Worm (Caenorhabditis elegans) whole organism, mixed stage, embryonic: ENCODE measurements around the gene clec-135.

Experiments
- M03D4.4 ChIP-seq: sonication (generic microtip); optimal IDR thresholded peaks from 2 replicates; lab custom pipeline; 2017; ENCODE audit warnings: mild to moderate bottlenecking, missing genetic modification characterization, missing compliant biosample characterization
- bed-3 ChIP-seq: fragments of 200-800 bp; sonication (Bioruptor generic); optimal IDR thresholded peaks from 3 replicates; lab custom pipeline; 2018; ENCODE audit warnings: mild to moderate bottlenecking, missing genetic modification characterization, moderate library complexity, missing compliant biosample characterization
- blmp-1 ChIP-seq: fragments of 150-350 bp; optimal IDR thresholded peaks from 2 replicates; lab custom pipeline; 2014; ENCODE audit warnings: missing biosample characterization, missing genetic modification characterization
- ceh-39 ChIP-seq: fragments of 150-350 bp; optimal IDR thresholded peaks from 2 replicates; lab custom pipeline; 2014; ENCODE audit warnings: missing biosample characterization, missing genetic modification characterization
- ceh-43 ChIP-seq: fragments of 200-800 bp; sonication (Bioruptor generic); optimal IDR thresholded peaks from 2 replicates; lab custom pipeline; 2018; ENCODE audit warnings: mild to moderate bottlenecking, missing genetic modification characterization, moderate library complexity, missing compliant biosample characterization
- ceh-83 ChIP-seq: fragments of 200-800 bp; sonication (Bioruptor generic); optimal IDR thresholded peaks from 2 replicates; lab custom pipeline; 2018; ENCODE audit warnings: mild to moderate bottlenecking, missing genetic modification characterization, missing compliant biosample characterization
- ces-1 ChIP-seq: fragments of 150-350 bp; optimal IDR thresholded peaks from 2 replicates; lab custom pipeline; 2014; ENCODE audit warnings: missing biosample characterization, missing genetic modification reagents, missing genetic modification characterization
- cnd-1 ChIP-seq: fragments of 200-800 bp; sonication (Bioruptor generic); optimal IDR thresholded peaks from 2 replicates; lab custom pipeline; 2018; ENCODE audit warnings: mild to moderate bottlenecking, missing genetic modification characterization, missing compliant biosample characterization
- drap-1 ChIP-seq: fragments of 200-800 bp; sonication (Bioruptor generic); optimal IDR thresholded peaks from 3 replicates; lab custom pipeline; 2018; ENCODE audit warnings: mild to moderate bottlenecking, missing genetic modification characterization, missing compliant biosample characterization
- elt-1 ChIP-seq: sonication (generic microtip); optimal IDR thresholded peaks from 2 replicates; lab custom pipeline; 2017; ENCODE audit warnings: missing genetic modification characterization, mild to moderate bottlenecking, missing compliant biosample characterization, antibody characterized with exemption, moderate library complexity, borderline replicate concordance; ENCODE audit not compliant: insufficient read depth
- elt-3 ChIP-seq: fragments of 150-350 bp; optimal IDR thresholded peaks from 2 replicates; lab custom pipeline; 2014; ENCODE audit warnings: missing biosample characterization, missing genetic modification characterization
- flh-1 ChIP-seq: fragments of 200-800 bp; sonication (Bioruptor generic); optimal IDR thresholded peaks from 2 replicates; lab custom pipeline; 2018; ENCODE audit warnings: mild to moderate bottlenecking, missing genetic modification characterization, moderate library complexity, missing compliant biosample characterization
- ham-2 ChIP-seq: fragments of 200-800 bp; sonication (Bioruptor generic); optimal IDR thresholded peaks from 2 replicates; lab custom pipeline; 2018; ENCODE audit warnings: mild to moderate bottlenecking, missing genetic modification characterization, missing compliant biosample characterization
- hlh-1 ChIP-seq: fragments of 150-350 bp; optimal IDR thresholded peaks from 2 replicates; lab custom pipeline; 2014; ENCODE audit warnings: missing biosample characterization, missing genetic modification reagents, missing genetic modification characterization
- lin-13 ChIP-seq: fragments of 150-350 bp; optimal IDR thresholded peaks from 2 replicates; lab custom pipeline; 2014; ENCODE audit warnings: missing biosample characterization, missing genetic modification characterization
- lin-32 ChIP-seq: fragments of 200-800 bp; sonication (Bioruptor generic); optimal IDR thresholded peaks from 2 replicates; lab custom pipeline; 2018; ENCODE audit warnings: mild to moderate bottlenecking, missing genetic modification characterization, missing compliant biosample characterization
- lsy-2 ChIP-seq: fragments of 150-350 bp; optimal IDR thresholded peaks from 2 replicates; lab custom pipeline; 2014; ENCODE audit warnings: missing biosample characterization, missing genetic modification characterization
- mab-5 ChIP-seq: fragments of 150-350 bp; optimal IDR thresholded peaks from 2 replicates; lab custom pipeline; 2014; ENCODE audit warnings: missing biosample characterization, missing genetic modification characterization
- mep-1 ChIP-seq: fragments of 150-350 bp; optimal IDR thresholded peaks from 2 replicates; lab custom pipeline; 2017; ENCODE audit warnings: missing biosample characterization, missing genetic modification reagents, missing genetic modification characterization, inconsistent platforms
- mls-2 ChIP-seq: sonication (generic microtip); optimal IDR thresholded peaks from 2 replicates; lab custom pipeline; 2016; ENCODE audit warnings: mild to moderate bottlenecking, missing genetic modification characterization, moderate library complexity, missing compliant biosample characterization
- nhr-2 ChIP-seq: fragments of 150-350 bp; optimal IDR thresholded peaks from 2 replicates; lab custom pipeline; 2014; ENCODE audit warnings: missing biosample characterization, missing genetic modification characterization
- nhr-237 ChIP-seq: fragments of 150-350 bp; optimal IDR thresholded peaks from 2 replicates; lab custom pipeline; 2014; ENCODE audit warnings: missing biosample characterization, missing genetic modification characterization
- pha-4 ChIP-seq: fragments of 150-350 bp; optimal IDR thresholded peaks from 2 replicates; lab custom pipeline; 2018; ENCODE audit warnings: missing biosample characterization, missing genetic modification reagents, missing genetic modification characterization
- sem-2 ChIP-seq: fragments of 200-800 bp; sonication (Bioruptor generic); optimal IDR thresholded peaks from 2 replicates; lab custom pipeline; 2018; ENCODE audit warnings: mild to moderate bottlenecking, missing genetic modification characterization, missing compliant biosample characterization
- snpc-4 ChIP-seq: fragments of 150-350 bp; optimal IDR thresholded peaks from 2 replicates; lab custom pipeline; 2014; ENCODE audit warnings: missing biosample characterization, missing genetic modification characterization
- sptf-1 ChIP-seq: sonication (generic microtip); optimal IDR thresholded peaks from 2 replicates; lab custom pipeline; 2017; ENCODE audit warnings: mild to moderate bottlenecking, missing genetic modification characterization, moderate library complexity, missing compliant biosample characterization
- tbx-8 ChIP-seq: fragments of 200-800 bp; sonication (Bioruptor generic); optimal IDR thresholded peaks from 2 replicates; lab custom pipeline; 2018; ENCODE audit warnings: mild to moderate bottlenecking, missing genetic modification characterization, moderate library complexity, missing compliant biosample characterization
- unc-120 ChIP-seq: sonication (generic microtip); optimal IDR thresholded peaks from 2 replicates; lab custom pipeline; 2017; ENCODE audit warnings: missing genetic modification characterization, missing compliant biosample characterization; ENCODE audit not compliant: poor library complexity, severe bottlenecking
- unc-39 ChIP-seq: fragments of 150-350 bp; optimal IDR thresholded peaks from 2 replicates; lab custom pipeline; 2014; ENCODE audit warnings: missing biosample characterization, missing genetic modification characterization
- unc-62 ChIP-seq: fragments of 150-350 bp; optimal IDR thresholded peaks from 2 replicates; lab custom pipeline; 2014; ENCODE audit warnings: missing biosample characterization, missing genetic modification reagents, missing genetic modification characterization
- zip-8 ChIP-seq: fragments of 150-350 bp; optimal IDR thresholded peaks from 2 replicates; lab custom pipeline; 2014; ENCODE audit warnings: missing biosample characterization, missing genetic modification characterization

Gene clec-135

DNA sequence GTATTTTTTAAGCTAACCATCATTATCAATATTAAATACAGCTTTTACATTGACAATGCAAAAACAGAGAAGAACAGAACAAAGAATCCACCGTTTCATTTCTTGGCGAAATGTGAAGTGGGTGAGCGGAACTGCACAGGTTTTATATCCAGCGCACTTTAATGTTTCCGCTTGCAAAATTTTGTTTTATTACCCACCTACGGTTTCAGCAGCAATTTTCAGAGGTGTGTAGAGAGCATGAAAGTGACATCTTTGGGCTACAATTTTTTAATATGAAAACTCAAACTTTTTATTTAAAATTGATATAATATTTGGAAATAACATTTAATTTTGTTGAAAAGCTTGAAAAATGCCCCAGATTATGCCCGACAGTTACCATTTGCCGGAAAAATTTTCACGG, at the start of gene clec-135:
Gene clec-135 (minus strand): TSS at position 101 of the 400 bp plus-strand sequence.
- TF ChIP-seq cnd-1 (tag; lab: Kevin White, UChicago) (no peak), elt-3 (tag; lab: Kevin White, UChicago) (no peak), unc-39 (tag; lab: Kevin White, UChicago) (no peak), flh-1 (GFP tag; lab: Kevin White, UChicago) (no peak), ham-2 (GFP tag; lab: Kevin White, UChicago) (no peak), pha-4 (no peak), mls-2 (tag; lab: Kevin White, UChicago) (no peak), drap-1 (GFP tag; lab: Kevin White, UChicago) (no peak), lin-32 (GFP tag; lab: Kevin White, UChicago) (no peak)
- TF ChIP-seq, all 35 proteins: peak for 0

DNA sequence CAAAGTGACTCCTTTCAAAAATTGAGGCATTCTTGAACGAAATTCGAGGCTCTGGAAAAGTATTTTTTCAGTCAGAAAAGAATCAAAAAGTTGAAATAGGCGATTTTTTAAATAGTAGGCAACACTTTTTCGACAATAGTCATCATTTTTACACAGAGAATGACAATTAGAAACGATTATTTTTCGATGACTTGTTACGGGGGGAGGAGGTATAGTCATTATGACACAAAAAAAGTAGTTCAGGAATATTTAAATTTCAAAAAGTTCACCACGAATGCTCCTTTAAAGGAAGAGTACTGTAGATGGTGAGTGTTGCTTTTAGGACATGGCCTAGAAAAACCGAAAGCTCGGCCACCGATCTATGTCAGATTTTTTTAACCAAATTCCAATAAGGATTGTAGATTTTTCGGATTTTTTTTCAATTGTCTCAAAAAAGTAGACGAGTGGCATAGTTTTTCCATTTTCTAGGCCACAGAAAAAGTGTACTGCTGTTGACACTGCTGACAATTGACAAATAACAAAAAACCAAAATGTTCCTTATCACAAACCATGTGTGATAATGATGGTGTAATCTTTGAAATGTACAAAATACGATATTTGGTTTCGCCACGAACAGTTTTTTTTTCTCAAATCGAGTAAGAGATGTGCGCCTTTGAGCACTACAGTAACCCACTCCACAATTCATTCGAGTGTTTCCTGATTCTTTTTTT, 48.5 kb upstream of the clec-135 start, which contains the start of gene Y52E8A.3:
Gene Y52E8A.3 (minus strand): TSS at position 51 of the 710 bp plus-strand sequence.
- TF ChIP-seq mls-2 (tag; lab: Kevin White, UChicago) = no peak
- TF ChIP-seq elt-3 (tag; lab: Kevin White, UChicago) = no peak
- no peak for TF ChIP-seq lin-13 (tag; lab: Kevin White, UChicago)
- no peak for TF ChIP-seq unc-39 (tag; lab: Kevin White, UChicago)
- no peak for TF ChIP-seq lsy-2 (tag; lab: Kevin White, UChicago)
- no peak for TF ChIP-seq sem-2
- TF ChIP-seq elt-1 (tag; lab: Kevin White, UChicago) = no peak

DNA sequence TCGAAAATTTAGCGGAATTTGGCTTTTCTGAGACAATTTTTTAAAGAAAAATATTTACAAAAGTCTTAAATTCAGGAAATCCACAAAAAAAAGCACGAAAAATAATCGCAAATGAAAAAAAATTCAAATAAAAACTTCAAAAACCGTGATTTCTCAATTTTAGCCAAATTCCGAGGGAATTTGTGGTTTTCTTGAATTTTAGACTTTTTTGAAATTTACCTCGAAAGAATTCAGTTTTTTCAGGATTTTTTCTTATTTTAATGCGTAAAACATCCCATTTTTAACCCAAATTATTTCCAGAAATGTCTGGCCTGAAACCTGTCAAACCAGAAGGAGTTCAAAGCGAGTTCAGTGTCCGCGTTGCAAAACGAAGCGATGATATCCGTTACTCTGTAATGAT, 42.7 kb upstream of the clec-135 start, which contains the start of gene gtf-2F1:
Gene gtf-2F1 (plus strand): TSS at position 301 of the 400 bp plus-strand sequence.
- TF ChIP-seq blmp-1 (no peak), M03D4.4 (tag; lab: Kevin White, UChicago) (no peak), ceh-43 (GFP tag; lab: Kevin White, UChicago) (no peak)

DNA sequence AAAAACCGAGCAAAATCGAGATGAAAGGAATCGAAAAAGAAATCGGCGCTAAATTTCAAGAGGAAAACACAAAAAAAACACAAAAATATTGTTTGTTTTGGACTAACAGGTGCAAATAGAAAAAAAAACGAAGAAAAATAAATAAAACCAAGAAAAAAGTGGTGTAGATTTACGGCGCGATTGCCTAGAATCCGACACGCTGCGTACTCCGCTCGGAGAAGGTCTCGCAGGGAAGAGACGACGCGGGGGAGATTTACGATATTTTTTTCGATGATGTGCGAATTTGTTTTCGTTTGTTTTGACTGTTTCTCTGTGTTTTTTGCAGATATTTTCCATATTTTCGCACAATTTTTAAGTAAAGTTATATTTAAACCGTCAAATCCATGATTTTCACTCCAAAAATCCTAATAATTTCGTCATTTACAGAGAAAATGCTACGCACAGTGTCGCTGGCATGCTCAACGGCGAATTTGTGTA, 40.7 kb upstream of the clec-135 start, which contains the start of gene sco-1:
Gene sco-1 (plus strand): TSS at position 427 of the 477 bp plus-strand sequence.
- peak; percentile 89 for TF ChIP-seq nhr-237 (tag; lab: Kevin White, UChicago)
- no peak for TF ChIP-seq mab-5 (tag; lab: Kevin White, UChicago)
- TF ChIP-seq elt-1 (tag; lab: Kevin White, UChicago) = peak; percentile 40
- TF ChIP-seq mls-2 (tag; lab: Kevin White, UChicago) = peak; percentile 68
- TF ChIP-seq zip-8 (tag; lab: Kevin White, UChicago) = no peak
- TF ChIP-seq ces-1 = peak; percentile 72
- TF ChIP-seq nhr-2 (tag; lab: Kevin White, UChicago) = no peak
- peak; percentile 83 for TF ChIP-seq lsy-2 (tag; lab: Kevin White, UChicago)
- TF ChIP-seq tbx-8 (GFP tag; lab: Kevin White, UChicago) = no peak
- peak; percentile 66 for TF ChIP-seq hlh-1
- TF ChIP-seq unc-62 (GFP tag; lab: Kevin White, UChicago) = peak; percentile 52
- peak; percentile 58 for TF ChIP-seq drap-1 (GFP tag; lab: Kevin White, UChicago)
- TF ChIP-seq bed-3 = no peak
- TF ChIP-seq unc-39 (tag; lab: Kevin White, UChicago) = no peak
- TF ChIP-seq snpc-4 = no peak
- peak; percentile 86 for TF ChIP-seq mep-1 (tag; lab: Kevin White, UChicago)
- no peak for TF ChIP-seq blmp-1
- peak; percentile 71 for TF ChIP-seq sptf-1 (tag; lab: Kevin White, UChicago)
- peak; percentile 68 for TF ChIP-seq ceh-39 (tag; lab: Kevin White, UChicago)
- TF ChIP-seq lin-13 (tag; lab: Kevin White, UChicago) = peak; percentile 91
- no peak for TF ChIP-seq ceh-83 (GFP tag; lab: Kevin White, UChicago)
- peak; percentile 81 for TF ChIP-seq pha-4
- peak; percentile 28 for TF ChIP-seq unc-120 (tag; lab: Kevin White, UChicago)
- no peak for TF ChIP-seq ham-2 (GFP tag; lab: Kevin White, UChicago)
